Fruit fly (Drosophila melanogaster) S2 (cell line): Measurements from ENCODE around the gene CG43965.

Experiments used
- CG8478 ChIP-seq: fragments of >200 bp; optimal IDR thresholded peaks from 2 replicates; lab custom pipeline; 2018
- CTCF ChIP-seq, 2 experiments: fragments of >200 bp; optimal IDR thresholded peaks; 2 replicates each; lab custom pipeline; 2018

DNA sequence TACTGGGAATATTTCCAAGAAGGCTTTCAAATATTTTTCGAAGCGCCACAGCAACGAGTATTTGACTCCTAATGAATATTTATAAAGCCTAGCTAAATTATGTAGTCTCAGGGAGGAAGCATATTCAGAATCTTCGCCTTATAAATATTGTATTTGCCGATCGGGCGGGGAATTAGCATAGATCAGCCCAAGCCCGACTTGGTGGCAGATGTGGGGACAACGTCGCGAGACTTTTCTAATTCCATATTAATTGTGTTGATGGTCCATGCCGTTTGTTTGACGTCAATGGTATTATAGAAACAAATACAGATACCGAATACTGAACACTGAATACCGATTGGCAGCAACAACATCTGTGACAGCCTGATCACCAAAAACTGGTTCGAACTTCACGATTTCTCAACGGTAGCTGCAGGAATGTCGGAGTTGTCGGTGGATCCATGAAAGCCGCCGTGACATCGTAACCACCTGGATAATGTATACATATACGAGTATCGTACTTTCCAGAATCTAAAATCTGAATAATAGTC is 21.8 kb downstream of the CG43965 start:
- TF ChIP-seq CTCF (optimal IDR thresholded peaks at IDR 0.05; lab: Kevin White, UChicago) (no peak), CG8478 (lab: Kevin White, UChicago) (no peak)
